Fruit fly (Drosophila melanogaster): ENCODE measurements around the gene X11Lbeta.

DNA sequence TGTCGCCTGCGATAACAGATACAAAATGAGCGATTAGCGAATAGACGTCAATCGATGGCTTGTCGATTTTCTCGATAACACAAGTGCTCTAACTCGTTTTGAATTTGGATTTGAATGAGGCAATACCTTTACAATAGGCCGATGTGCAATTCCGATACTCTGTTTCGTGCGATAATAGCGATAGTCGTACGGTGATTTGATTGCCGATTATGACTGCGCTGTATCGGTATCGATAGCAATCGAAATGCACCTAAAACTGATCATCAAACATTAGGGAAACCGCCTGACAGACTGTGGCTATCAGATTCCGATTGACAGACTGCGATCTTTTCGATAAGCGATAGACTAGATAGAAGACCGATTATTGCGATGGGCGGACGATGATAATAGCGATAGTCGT is 124.2 kb downstream of the X11Lbeta start:
- TF ChIP-seq woc (GFP tag; optimal IDR thresholded peaks at IDR 0.05) (no peak), usp (GFP tag; optimal IDR thresholded peaks at IDR 0.05) (no peak), lola (GFP tag; optimal IDR thresholded peaks at IDR 0.05) (no peak), h (GFP tag; optimal IDR thresholded peaks at IDR 0.05) (no peak), tai (GFP tag; optimal IDR thresholded peaks at IDR 0.05) (no peak), psq (GFP tag; optimal IDR thresholded peaks at IDR 0.05) (no peak), Jra (GFP tag; optimal IDR thresholded peaks at IDR 0.05) (no peak), fru (GFP tag; optimal IDR thresholded peaks at IDR 0.05) (no peak), Dfd (GFP tag; optimal IDR thresholded peaks at IDR 0.05) (no peak)

Measured in whole organism, wandering third instar larva.